Fruit fly (Drosophila melanogaster) whole organism, wandering third instar larva: ENCODE data around the gene CG7841.

Experiments
- CG32264 ChIP-seq: fragments of 200-800 bp; sonication (Bioruptor generic); optimal IDR thresholded peaks from 2 replicates; lab custom pipeline; 2016; ENCODE audit warnings: missing biosample characterization, missing genetic modification characterization
- CG9705 ChIP-seq: fragments of 200-800 bp; sonication (Bioruptor generic); optimal IDR thresholded peaks from 2 replicates; lab custom pipeline; 2018; ENCODE audit warnings: missing biosample characterization, mild to moderate bottlenecking, missing genetic modification characterization
- CrebA ChIP-seq: fragments of 200-800 bp; sonication (Bioruptor generic); optimal IDR thresholded peaks from 2 replicates; lab custom pipeline; 2016; ENCODE audit warnings: missing biosample characterization, mild to moderate bottlenecking, missing genetic modification characterization, borderline replicate concordance
- Dfd ChIP-seq: fragments of >200 bp; optimal IDR thresholded peaks from 2 replicates; lab custom pipeline; 2017; ENCODE audit warnings: missing biosample characterization, missing genetic modification characterization
- Dif ChIP-seq: fragments of 200-275, 200-300 bp; sonication (Bioruptor generic); optimal IDR thresholded peaks from 2 replicates; lab custom pipeline; 2018; ENCODE audit warnings: missing biosample characterization, missing genetic modification characterization; ENCODE audit not compliant: partially characterized antibody
- GATAd ChIP-seq: sonication (Bioruptor generic); optimal IDR thresholded peaks from 2 replicates; lab custom pipeline; 2016; ENCODE audit warnings: missing biosample characterization, missing genetic modification characterization
- HLH106 ChIP-seq: fragments of 200-800 bp; optimal IDR thresholded peaks from 3 replicates; lab custom pipeline; 2019; ENCODE audit warnings: missing biosample characterization, mild to moderate bottlenecking, missing genetic modification characterization, moderate library complexity
- Hr83 ChIP-seq: fragments of 200-300 bp; sonication (Bioruptor generic); optimal IDR thresholded peaks from 2 replicates; lab custom pipeline; 2016; ENCODE audit warnings: missing biosample characterization, mild to moderate bottlenecking, missing genetic modification characterization, moderate library complexity; ENCODE audit not compliant: poor library complexity, severe bottlenecking
- Jra ChIP-seq: sonication (Bioruptor generic); optimal IDR thresholded peaks from 2 replicates; lab custom pipeline; 2016; ENCODE audit warnings: missing biosample characterization, missing genetic modification characterization
- Mio ChIP-seq: sonication (Bioruptor generic); optimal IDR thresholded peaks from 2 replicates; lab custom pipeline; 2016; ENCODE audit warnings: missing biosample characterization, missing genetic modification characterization
- Myc ChIP-seq: fragments of >200 bp; optimal IDR thresholded peaks from 2 replicates; lab custom pipeline; 2017
- N ChIP-seq: fragments of >200 bp; optimal IDR thresholded peaks from 2 replicates; lab custom pipeline; 2018; ENCODE audit warnings: missing biosample characterization, missing external identifiers, missing genetic modification characterization
- OdsH ChIP-seq: fragments of 200-800 bp; sonication (Bioruptor generic); optimal IDR thresholded peaks from 2 replicates; lab custom pipeline; 2016; ENCODE audit warnings: missing biosample characterization, mild to moderate bottlenecking, missing genetic modification characterization
- Vsx2 ChIP-seq: fragments of 200-300, 225-300 bp; sonication (Bioruptor generic); optimal IDR thresholded peaks from 2 replicates; lab custom pipeline; 2018; ENCODE audit warnings: missing biosample characterization, missing genetic modification characterization; ENCODE audit not compliant: partially characterized antibody
- br ChIP-seq: fragments of 200-800 bp; sonication (Bioruptor generic); optimal IDR thresholded peaks from 2 replicates; lab custom pipeline; 2016; ENCODE audit warnings: missing biosample characterization, missing genetic modification characterization
- brk ChIP-seq: fragments of 200-800 bp; sonication (Bioruptor generic); optimal IDR thresholded peaks from 2 replicates; lab custom pipeline; 2016; ENCODE audit warnings: missing biosample characterization, mild to moderate bottlenecking, missing genetic modification characterization
- dl ChIP-seq, 2 experiments: fragments of 175-275, 200-275 bp in 1 of 2; fragments of 200-275 bp in 1 of 2; sonication (Bioruptor generic); optimal IDR thresholded peaks; lab custom pipeline; 2018; ENCODE audit warnings: mild to moderate bottlenecking in 2 of 2, missing biosample characterization in 2 of 2, missing genetic modification characterization in 2 of 2, moderate library complexity in 2 of 2; ENCODE audit not compliant: partially characterized antibody in 2 of 2, insufficient read depth in 1 of 2
- dsf ChIP-seq: sonication (Bioruptor generic); optimal IDR thresholded peaks from 2 replicates; lab custom pipeline; 2016; ENCODE audit warnings: missing biosample characterization, missing genetic modification characterization, borderline replicate concordance
- foxo ChIP-seq, 2 experiments: fragments of 200-800 bp; sonication (Bioruptor generic); optimal IDR thresholded peaks; 2 replicates in 1 of 2; 3 replicates in 1 of 2; lab custom pipeline; 2016 to 2017; ENCODE audit warnings: missing biosample characterization in 2 of 2, missing genetic modification characterization in 2 of 2
- fru ChIP-seq: fragments of 200-800 bp; sonication (Bioruptor generic); optimal IDR thresholded peaks from 3 replicates; lab custom pipeline; 2016; ENCODE audit warnings: missing biosample characterization, mild to moderate bottlenecking, missing genetic modification characterization
- h ChIP-seq: fragments of 200-800 bp; sonication (Bioruptor generic); optimal IDR thresholded peaks from 3 replicates; lab custom pipeline; 2016; ENCODE audit warnings: missing biosample characterization, mild to moderate bottlenecking, missing genetic modification characterization
- jim ChIP-seq: fragments of 175-275, 200-325 bp; sonication (Bioruptor generic); optimal IDR thresholded peaks from 2 replicates; lab custom pipeline; 2016; ENCODE audit warnings: missing biosample characterization, mild to moderate bottlenecking, missing genetic modification characterization
- lola ChIP-seq: fragments of >200 bp; optimal IDR thresholded peaks from 2 replicates; lab custom pipeline; 2017; ENCODE audit warnings: missing biosample characterization, missing genetic modification characterization
- pan ChIP-seq: fragments of >200 bp; optimal IDR thresholded peaks from 2 replicates; lab custom pipeline; 2017
- psq ChIP-seq: fragments of 200-800 bp; sonication (Bioruptor generic); optimal IDR thresholded peaks from 3 replicates; lab custom pipeline; 2017; ENCODE audit warnings: missing biosample characterization, mild to moderate bottlenecking, missing genetic modification characterization, moderate library complexity
- rgr ChIP-seq: fragments of 200-800 bp; sonication (Bioruptor generic); optimal IDR thresholded peaks from 3 replicates; lab custom pipeline; 2016; ENCODE audit warnings: missing biosample characterization, mild to moderate bottlenecking, missing genetic modification characterization
- sv ChIP-seq: fragments of 200-800 bp; sonication (Bioruptor generic); optimal IDR thresholded peaks from 3 replicates; lab custom pipeline; 2016; ENCODE audit warnings: missing biosample characterization, missing genetic modification characterization
- usp ChIP-seq: fragments of >200 bp; optimal IDR thresholded peaks from 2 replicates; lab custom pipeline; 2017; ENCODE audit warnings: missing biosample characterization, missing genetic modification characterization
- woc ChIP-seq: sonication (Bioruptor generic); optimal IDR thresholded peaks from 2 replicates; lab custom pipeline; 2016; ENCODE audit warnings: missing biosample characterization, mild to moderate bottlenecking, missing genetic modification characterization

CG7841 gene

DNA sequence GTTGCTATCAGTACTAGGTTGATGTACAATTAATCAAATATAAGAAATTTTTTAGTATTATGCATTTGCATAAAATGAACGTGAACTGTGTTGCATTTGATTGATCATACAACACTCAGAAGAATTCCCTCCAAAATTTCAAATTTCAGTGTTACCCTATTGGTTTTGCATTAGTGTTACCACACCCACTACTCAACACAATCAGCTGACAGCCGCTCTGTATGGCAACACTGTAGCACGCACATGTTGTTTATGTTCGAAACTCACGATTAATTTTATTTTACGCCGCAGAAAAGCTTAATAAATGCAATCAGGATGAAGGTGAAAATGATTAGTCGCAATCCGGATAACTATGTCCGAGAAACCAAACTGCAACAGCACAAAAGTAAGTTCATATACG is 9.3 kb downstream of the CG7841 start, which contains the start of gene CG7275:
CG7275 (plus strand) TSS at position 215 of the 400 bp plus-strand sequence.
- TF ChIP-seq sv (GFP tag; lab: Kevin White, UChicago) (no peak), N (no peak), OdsH (GFP tag; lab: Kevin White, UChicago) (no peak), psq (no peak), rgr (peak; percentile 44), lola (GFP tag; lab: Kevin White, UChicago) (no peak), jim (GFP tag; lab: Kevin White, UChicago) (no peak), Myc (lab: Kevin White, UChicago) (peak; percentile 28), Mio (no peak), dsf (GFP tag; lab: Kevin White, UChicago) (no peak), Dif (GFP tag; lab: Kevin White, UChicago) (no peak), CG32264 (GFP tag; lab: Kevin White, UChicago) (no peak), fru (GFP tag; lab: Kevin White, UChicago) (no peak), pan (lab: Kevin White, UChicago) (no peak), dl (GFP tag; optimal IDR thresholded peaks at IDR 0.05; lab: Kevin White, UChicago; ENCODE audit: insufficient read depth in 1 of 2, partially characterized antibody in 2 of 2) (no peak), brk (GFP tag; lab: Kevin White, UChicago) (peak; percentile 22), CG9705 (GFP tag; lab: Kevin White, UChicago) (no peak)

DNA sequence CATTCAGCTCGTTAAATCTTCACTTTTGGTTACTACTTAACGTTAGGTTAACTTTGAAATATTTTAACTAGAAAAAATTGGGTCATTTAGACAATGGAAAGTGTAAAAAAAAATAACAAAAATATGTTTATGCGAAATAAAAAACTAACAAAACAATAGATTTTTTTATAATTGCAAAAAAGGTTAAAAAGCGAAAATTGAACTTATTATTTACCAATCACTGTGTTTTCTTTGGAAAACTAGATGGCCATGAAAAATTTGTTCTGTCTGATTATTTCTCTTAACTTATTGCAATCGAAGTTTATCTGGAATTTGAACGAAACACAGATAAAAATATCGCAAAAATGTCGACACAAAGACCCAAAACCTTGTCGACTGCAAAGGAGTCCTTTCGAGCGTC is 10.2 kb downstream of the CG7841 start, which contains the start of gene CG7276:
CG7276 (plus strand) TSS at position 301 of the 400 bp plus-strand sequence.
- TF ChIP-seq rgr = no peak

DNA sequence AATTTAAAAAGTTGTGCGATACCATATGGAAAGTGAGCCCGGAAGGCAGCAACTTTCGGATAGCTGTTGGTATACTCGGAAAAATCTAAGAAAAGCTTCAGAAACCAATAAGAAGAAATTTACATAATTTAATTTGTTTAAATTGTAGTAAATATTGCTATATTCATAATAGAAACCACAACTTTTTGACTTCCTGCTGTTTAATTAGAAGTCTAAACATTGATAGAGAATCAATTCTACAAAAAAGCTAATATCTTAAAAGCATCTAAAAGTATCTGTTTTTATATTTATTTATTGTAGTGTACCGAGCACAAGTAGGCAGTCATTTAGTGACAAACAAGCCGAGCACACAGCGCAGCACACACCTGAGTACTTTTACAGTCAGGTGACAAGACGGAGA is 11.8 kb downstream of the CG7841 start, which contains the start of gene CG13455:
CG13455 (plus strand) TSS at position 301 of the 400 bp plus-strand sequence.
- TF ChIP-seq fru (GFP tag; lab: Kevin White, UChicago) = no peak
- no peak for TF ChIP-seq CrebA (GFP tag; lab: Kevin White, UChicago)
- TF ChIP-seq usp = no peak

DNA sequence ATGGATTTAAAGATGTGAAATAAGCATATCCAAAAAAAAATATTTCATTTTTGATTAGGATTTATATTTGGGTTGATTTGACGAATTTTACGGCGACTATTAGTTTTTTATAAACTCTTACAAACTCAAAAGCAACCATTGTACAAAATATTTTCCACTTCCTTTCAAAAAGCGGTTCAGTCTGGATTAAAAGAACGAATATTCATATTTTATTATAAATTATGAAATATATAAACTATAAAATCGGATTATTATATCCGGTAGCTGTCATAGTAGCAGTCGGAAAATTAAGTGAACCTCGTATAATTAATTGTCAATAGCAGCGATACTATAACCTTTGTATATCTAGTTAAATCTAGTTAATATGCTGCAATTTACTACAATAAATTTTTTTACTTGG is 12.6 kb downstream of the CG7841 start, which contains the start of gene CG12355:
CG12355 (minus strand) TSS at position 101 of the 400 bp plus-strand sequence.
- TF ChIP-seq dsf (GFP tag; lab: Kevin White, UChicago) (no peak), HLH106 (no peak)

DNA sequence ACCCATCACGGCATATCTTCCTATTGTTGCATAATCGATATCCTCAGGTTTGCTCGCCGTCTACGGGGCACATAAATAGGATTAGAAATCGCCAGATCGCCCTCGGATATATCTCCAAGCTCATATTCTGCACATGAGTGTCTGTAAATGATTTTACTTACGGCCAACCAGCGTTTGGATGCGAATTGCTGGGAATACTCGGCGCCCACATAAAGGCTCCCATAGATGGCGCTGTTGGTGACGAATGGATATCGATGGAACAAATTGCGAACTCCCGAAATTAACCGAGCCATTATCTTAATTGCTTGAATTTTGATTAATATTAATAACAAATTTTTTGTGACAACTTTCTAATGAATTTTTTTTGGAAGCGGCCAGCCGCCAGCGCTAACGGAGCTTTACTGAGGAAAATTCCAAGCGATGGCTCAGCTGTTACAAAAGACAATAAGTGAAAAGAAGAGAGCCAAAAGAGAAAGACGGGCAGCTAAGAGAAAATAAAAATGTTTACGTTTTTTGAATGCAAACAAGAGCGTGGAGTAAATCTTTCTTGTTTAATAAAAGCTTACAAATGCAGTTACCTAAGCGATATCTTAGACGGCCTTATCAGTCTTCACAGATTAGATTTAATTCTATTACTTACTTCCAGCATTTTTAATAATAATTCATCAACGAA is 13.3 kb downstream of the CG7841 start:
- TF ChIP-seq rgr (no peak), Jra (GFP tag; lab: Kevin White, UChicago) (no peak), pan (lab: Kevin White, UChicago) (no peak), Mio (no peak), usp (no peak), Vsx2 (no peak), GATAd (GFP tag; lab: Kevin White, UChicago) (no peak), OdsH (GFP tag; lab: Kevin White, UChicago) (no peak), CrebA (GFP tag; lab: Kevin White, UChicago) (no peak), CG32264 (GFP tag; lab: Kevin White, UChicago) (no peak), Myc (lab: Kevin White, UChicago) (no peak), Hr83 (GFP tag; lab: Kevin White, UChicago) (no peak), woc (GFP tag; lab: Kevin White, UChicago) (no peak), br (GFP tag; lab: Kevin White, UChicago) (no peak), Dfd (GFP tag; lab: Kevin White, UChicago) (no peak), foxo (GFP tag; optimal IDR thresholded peaks at IDR 0.05; lab: Kevin White, UChicago) (no peak), h (GFP tag; lab: Kevin White, UChicago) (no peak)
